Fruit fly (Drosophila melanogaster): Measurements from ENCODE around the gene ry.

dm6 chr3R:12997550-12998233 lies 34.6 kb upstream of the ry start, which contains the start of the genes CG17327, CG44194 and CG7518:
- TF ChIP-seq CG8301 (tag; optimal IDR thresholded peaks at IDR 0.05) = no peak
- 0 out of 3 replicates have a peak, but pooled peaks have one; percentile 11 for TF ChIP-seq CG4496 (GFP tag; IDR thresholded peaks at IDR 0.05)
- TF ChIP-seq CG17806 (tag; optimal IDR thresholded peaks at IDR 0.05) = no peak
- no peak for TF ChIP-seq Snoo (tag; optimal IDR thresholded peaks at IDR 0.05)
- no peak for TF ChIP-seq CG12605 (GFP tag; IDR thresholded peaks at IDR 0.05)
- TF ChIP-seq CG32121 (GFP tag; IDR thresholded peaks at IDR 0.05) = no peak
- TF ChIP-seq Ets98B (GFP tag; IDR thresholded peaks at IDR 0.05) = 0 out of 2 replicates have a peak, but pooled peaks have one; percentile 15
- no peak for TF ChIP-seq CG8159 (tag; optimal IDR thresholded peaks at IDR 0.05)
- TF ChIP-seq Pif1A (GFP tag; optimal IDR thresholded peaks at IDR 0.05) = no peak
- no peak for TF ChIP-seq CG14655 (GFP tag; optimal IDR thresholded peaks at IDR 0.05)
- TF ChIP-seq rn (GFP tag; IDR thresholded peaks at IDR 0.05) = no peak
- TF ChIP-seq CG34367 (tag; optimal IDR thresholded peaks at IDR 0.05) = no peak
- TF ChIP-seq fd96Ca (GFP tag; IDR thresholded peaks at IDR 0.05) = no peak; the same call in 2 of the 3 replicates

Measured in whole organism, pupa.